Worm (Caenorhabditis elegans): ENCODE data around the gene irld-22.

DNA sequence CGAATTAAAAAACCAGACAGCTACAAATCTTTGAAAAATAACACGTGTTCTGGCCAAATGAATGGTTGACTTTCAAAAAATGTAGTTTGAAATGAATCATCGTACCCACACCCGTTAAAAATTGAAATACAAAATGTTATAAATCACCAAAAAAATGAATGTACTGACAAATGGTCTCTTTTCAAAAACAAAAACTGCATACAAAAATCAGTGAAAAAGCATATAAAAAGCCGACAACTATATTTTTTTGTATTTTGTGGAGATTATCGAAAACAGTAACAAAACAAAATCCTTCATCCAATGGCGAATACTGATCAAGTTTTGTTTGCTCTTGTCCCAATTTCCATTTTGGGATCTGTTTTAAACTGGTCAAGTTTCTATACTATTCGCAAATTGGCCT lies 19.3 kb upstream of the irld-22 start, which contains the start of gene srx-66:
- TF ChIP-seq tbx-2 (tag; optimal IDR thresholded peaks at IDR 0.05), result no peak
- TF ChIP-seq unc-62 (GFP tag; optimal IDR thresholded peaks at IDR 0.05), result no peak
- TF ChIP-seq nhr-12 (tag; optimal IDR thresholded peaks at IDR 0.05), result no peak
- no peak for TF ChIP-seq eor-1 (tag; optimal IDR thresholded peaks at IDR 0.05)
- TF ChIP-seq lin-39 (tag; optimal IDR thresholded peaks at IDR 0.05), result no peak
- no peak for TF ChIP-seq lin-15B (tag; optimal IDR thresholded peaks at IDR 0.05)
- TF ChIP-seq unc-39 (tag; optimal IDR thresholded peaks at IDR 0.05), result no peak
- no peak for TF ChIP-seq nhr-11 (tag; optimal IDR thresholded peaks at IDR 0.05)

All from whole organism, L3 larva.